Worm (Caenorhabditis elegans): ENCODE data around the gene clec-78.

- TF ChIP-seq hmg-4 (GFP tag; optimal IDR thresholded peaks at IDR 0.05), result no peak
- no peak for TF ChIP-seq hmbx-1 (tag; optimal IDR thresholded peaks at IDR 0.05)
- no peak for TF ChIP-seq ama-1 (optimal IDR thresholded peaks at IDR 0.05)
- no peak for TF ChIP-seq ceh-13 (GFP tag; optimal IDR thresholded peaks at IDR 0.05)
- TF ChIP-seq aly-1 (tag; optimal IDR thresholded peaks at IDR 0.05), result no peak
- TF ChIP-seq hnd-1 (tag; optimal IDR thresholded peaks at IDR 0.05), result no peak
- no peak for TF ChIP-seq tbx-37 (GFP tag; conservative IDR thresholded peaks at IDR 0.05)
Measured at ce11 chrIV:4033490-4033889, 44.6 kb downstream of the clec-78 start.
